Worm (Caenorhabditis elegans): Measurements from ENCODE around the gene cpg-24.
A peak's percentile ranks its signal among the peaks of the same experiment; 100 is the strongest.

Gene cpg-24

DNA sequence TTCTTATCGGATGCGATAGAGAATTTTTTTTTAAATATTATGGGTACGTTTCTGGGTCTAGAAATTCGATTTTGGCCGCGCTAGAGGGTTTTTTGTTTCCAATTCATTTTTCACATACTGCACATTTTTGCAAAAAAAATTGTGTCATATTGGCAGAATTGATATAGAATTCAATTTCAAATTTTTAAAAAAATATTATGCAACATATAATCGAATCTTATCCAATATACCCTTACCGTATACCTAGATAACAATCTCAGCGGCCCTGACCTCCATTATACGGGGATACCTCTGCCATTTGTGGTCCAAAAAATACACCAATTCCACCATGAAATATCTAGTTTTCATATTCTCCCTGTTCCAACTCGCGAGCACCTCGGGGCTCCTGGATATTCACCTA is at the start of gene cpg-24:
Gene cpg-24, plus strand, starts transcription at position 301 of the 400 bp plus-strand sequence.
- TF ChIP-seq elt-1 (tag; optimal IDR thresholded peaks at IDR 0.05; ENCODE audit: borderline replicate concordance, insufficient read depth) = peak; percentile 4
- TF ChIP-seq unc-62 (GFP tag; optimal IDR thresholded peaks at IDR 0.05) = no peak
- peak; percentile 9 for TF ChIP-seq lsy-2 (tag; optimal IDR thresholded peaks at IDR 0.05)

DNA sequence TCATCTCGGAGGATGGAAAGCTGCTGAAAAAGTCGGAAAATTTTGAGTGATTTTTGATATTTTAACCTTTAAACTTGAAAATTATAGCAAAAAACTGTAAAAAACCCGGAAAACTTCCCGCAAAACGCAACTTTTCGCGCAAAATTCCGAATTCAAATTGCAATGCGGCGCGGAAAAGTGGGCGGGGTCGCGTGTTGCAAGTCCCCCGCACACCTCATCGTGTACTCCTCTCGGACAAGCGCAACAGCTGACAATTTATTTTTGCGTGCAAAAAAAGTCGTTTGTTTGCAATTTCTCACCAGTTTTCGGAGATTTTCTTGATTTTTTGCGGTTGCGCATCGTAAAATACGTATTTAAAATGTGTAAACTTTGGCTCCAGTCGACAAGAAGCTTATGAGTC is 35.9 kb upstream of the cpg-24 start, which contains the start of gene npp-8:
Gene npp-8, minus strand, starts transcription at position 23 of the 400 bp plus-strand sequence.
- peak; percentile 83 for TF ChIP-seq cnd-1 (tag; optimal IDR thresholded peaks at IDR 0.05)
- peak; percentile 96 for TF ChIP-seq hlh-1 (tag; optimal IDR thresholded peaks at IDR 0.05)
- TF ChIP-seq elt-3 (tag; optimal IDR thresholded peaks at IDR 0.05) = no peak
- TF ChIP-seq sem-2 (GFP tag; optimal IDR thresholded peaks at IDR 0.05) = peak; percentile 66
- TF ChIP-seq mls-2 (tag; optimal IDR thresholded peaks at IDR 0.05) = peak; percentile 91
- TF ChIP-seq unc-39 (tag; optimal IDR thresholded peaks at IDR 0.05) = peak; percentile 51
- peak; percentile 95 for TF ChIP-seq lin-13 (tag; optimal IDR thresholded peaks at IDR 0.05)
- TF ChIP-seq tbx-8 (GFP tag; optimal IDR thresholded peaks at IDR 0.05) = peak; percentile 77
- peak; percentile 41 for TF ChIP-seq ces-1 (GFP tag; optimal IDR thresholded peaks at IDR 0.05)
- TF ChIP-seq elt-1 (tag; optimal IDR thresholded peaks at IDR 0.05; ENCODE audit: borderline replicate concordance, insufficient read depth) = peak; percentile 0
- TF ChIP-seq pha-4 (tag; optimal IDR thresholded peaks at IDR 0.05) = peak; percentile 69
- TF ChIP-seq nhr-237 (tag; optimal IDR thresholded peaks at IDR 0.05) = peak; percentile 73
- TF ChIP-seq ztf-11 (tag; optimal IDR thresholded peaks at IDR 0.05) = peak; percentile 88
- TF ChIP-seq snpc-4 (tag; optimal IDR thresholded peaks at IDR 0.05) = no peak
- TF ChIP-seq nhr-76 (tag; optimal IDR thresholded peaks at IDR 0.05) = peak; percentile 12
- peak; percentile 77 for TF ChIP-seq nhr-12 (tag; optimal IDR thresholded peaks at IDR 0.05)
- TF ChIP-seq blmp-1 (tag; optimal IDR thresholded peaks at IDR 0.05) = no peak
- no peak for TF ChIP-seq zip-8 (tag; optimal IDR thresholded peaks at IDR 0.05)
- no peak for TF ChIP-seq ceh-39 (tag; optimal IDR thresholded peaks at IDR 0.05)
- peak; percentile 70 for TF ChIP-seq ham-2 (GFP tag; optimal IDR thresholded peaks at IDR 0.05)
- peak; percentile 43 for TF ChIP-seq mab-5 (tag; optimal IDR thresholded peaks at IDR 0.05)
- peak; percentile 69 for TF ChIP-seq bed-3 (GFP tag; optimal IDR thresholded peaks at IDR 0.05)
- TF ChIP-seq mep-1 (tag; optimal IDR thresholded peaks at IDR 0.05) = peak; percentile 96
- peak; percentile 89 for TF ChIP-seq M03D4.4 (tag; optimal IDR thresholded peaks at IDR 0.05)
- TF ChIP-seq nhr-2 (tag; optimal IDR thresholded peaks at IDR 0.05) = no peak
- TF ChIP-seq unc-62 (GFP tag; optimal IDR thresholded peaks at IDR 0.05) = peak; percentile 38
- TF ChIP-seq lin-32 (GFP tag; optimal IDR thresholded peaks at IDR 0.05) = peak; percentile 55
- TF ChIP-seq sptf-1 (tag; optimal IDR thresholded peaks at IDR 0.05) = peak; percentile 95
- TF ChIP-seq unc-120 (tag; optimal IDR thresholded peaks at IDR 0.05; ENCODE audit: poor library complexity, severe bottlenecking) = peak; percentile 83
- no peak for TF ChIP-seq nhr-28 (tag; optimal IDR thresholded peaks at IDR 0.05)
- TF ChIP-seq ceh-83 (GFP tag; optimal IDR thresholded peaks at IDR 0.05) = peak; percentile 78
- TF ChIP-seq drap-1 (GFP tag; optimal IDR thresholded peaks at IDR 0.05) = peak; percentile 84
- peak; percentile 88 for TF ChIP-seq ceh-43 (GFP tag; optimal IDR thresholded peaks at IDR 0.05)
- TF ChIP-seq flh-1 (GFP tag; optimal IDR thresholded peaks at IDR 0.05) = peak; percentile 59
- peak; percentile 70 for TF ChIP-seq lsy-2 (tag; optimal IDR thresholded peaks at IDR 0.05)

DNA sequence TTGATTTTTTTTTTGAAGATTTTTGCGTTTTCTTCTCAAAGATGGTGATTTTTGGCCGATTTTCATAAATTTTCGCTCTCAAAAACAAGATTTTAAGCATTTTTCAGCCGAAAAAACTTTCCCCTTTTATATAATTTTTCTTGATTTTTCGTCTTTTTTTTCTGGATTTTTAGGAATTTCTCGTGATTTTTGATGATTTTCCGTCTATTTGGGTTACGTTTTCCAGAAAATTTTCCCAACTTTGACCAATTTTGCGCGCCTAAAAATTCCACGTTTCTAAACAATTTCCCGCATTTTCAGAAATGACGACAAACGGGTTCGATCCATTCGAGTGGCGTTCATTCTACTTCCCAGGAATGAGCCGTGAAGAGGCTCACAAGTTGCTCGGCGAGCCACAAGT is 34.7 kb upstream of the cpg-24 start, which contains the start of gene ced-2:
Gene ced-2, plus strand, starts transcription at position 301 of the 400 bp plus-strand sequence.
- no peak for TF ChIP-seq mep-1 (tag; optimal IDR thresholded peaks at IDR 0.05)
- no peak for TF ChIP-seq lin-32 (GFP tag; optimal IDR thresholded peaks at IDR 0.05)
- TF ChIP-seq blmp-1 (tag; optimal IDR thresholded peaks at IDR 0.05) = no peak
- no peak for TF ChIP-seq mls-2 (tag; optimal IDR thresholded peaks at IDR 0.05)
- no peak for TF ChIP-seq nhr-237 (tag; optimal IDR thresholded peaks at IDR 0.05)
- no peak for TF ChIP-seq ceh-83 (GFP tag; optimal IDR thresholded peaks at IDR 0.05)
- TF ChIP-seq nhr-2 (tag; optimal IDR thresholded peaks at IDR 0.05) = no peak
- no peak for TF ChIP-seq unc-62 (GFP tag; optimal IDR thresholded peaks at IDR 0.05)

DNA sequence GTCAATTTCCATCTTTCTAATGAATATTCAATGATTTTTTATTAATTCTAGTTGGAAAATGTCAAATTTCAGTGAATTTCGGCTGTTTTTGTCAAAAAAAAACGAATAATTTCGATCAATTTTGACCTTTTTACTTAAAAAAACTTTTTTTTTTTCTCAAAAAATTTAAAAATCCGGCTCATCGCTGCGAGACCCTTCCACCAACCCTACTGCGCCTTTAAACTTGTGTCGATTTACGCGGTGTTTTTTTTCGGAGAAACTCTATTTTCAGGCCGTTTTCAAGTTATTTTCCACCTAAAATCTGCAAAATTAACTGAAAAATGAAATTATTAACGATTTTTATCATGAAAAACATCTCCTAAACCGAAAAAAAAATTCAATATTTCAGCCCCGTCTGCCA is 31.0 kb upstream of the cpg-24 start:
- TF ChIP-seq sem-2 (GFP tag; optimal IDR thresholded peaks at IDR 0.05) = no peak
- no peak for TF ChIP-seq lsy-2 (tag; optimal IDR thresholded peaks at IDR 0.05)
- no peak for TF ChIP-seq elt-1 (tag; optimal IDR thresholded peaks at IDR 0.05; ENCODE audit: borderline replicate concordance, insufficient read depth)
- no peak for TF ChIP-seq unc-120 (tag; optimal IDR thresholded peaks at IDR 0.05; ENCODE audit: poor library complexity, severe bottlenecking)
- no peak for TF ChIP-seq tbx-8 (GFP tag; optimal IDR thresholded peaks at IDR 0.05)
- no peak for TF ChIP-seq nhr-2 (tag; optimal IDR thresholded peaks at IDR 0.05)
